Worm (Caenorhabditis elegans): ENCODE results near the gene nspa-10.

DNA sequence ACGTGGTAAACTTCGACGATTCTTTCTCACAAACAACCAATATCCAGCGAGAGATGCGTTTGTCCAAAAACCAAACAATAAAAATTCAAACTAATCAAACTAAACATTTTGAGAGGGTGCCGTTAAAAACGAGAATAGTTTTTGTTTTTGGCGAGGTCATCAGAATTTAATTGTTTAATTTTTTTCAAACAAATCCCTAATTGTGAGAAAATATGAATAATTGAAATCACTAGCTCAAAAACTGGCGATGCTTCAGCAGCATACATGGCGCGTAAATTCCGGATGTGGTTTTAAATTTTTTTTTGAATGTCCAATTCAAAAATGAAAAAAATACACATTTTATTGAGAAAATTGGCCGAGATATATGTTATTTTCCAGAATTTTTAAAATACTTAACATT, 30.8 kb downstream of the nspa-10 start, which contains the start of gene R08A2.1:
- TF ChIP-seq fos-1 (tag; optimal IDR thresholded peaks at IDR 0.05) = no peak
- no peak for TF ChIP-seq daf-12 (tag; optimal IDR thresholded peaks at IDR 0.05)
- no peak for TF ChIP-seq skn-1 (tag; optimal IDR thresholded peaks at IDR 0.05)
- TF ChIP-seq ama-1 (optimal IDR thresholded peaks at IDR 0.05) = no peak
- TF ChIP-seq nhr-77 (tag; optimal IDR thresholded peaks at IDR 0.05) = no peak
- TF ChIP-seq hmg-11 (tag; optimal IDR thresholded peaks at IDR 0.05) = no peak
- no peak for TF ChIP-seq aly-2 (tag; optimal IDR thresholded peaks at IDR 0.05)
- no peak for TF ChIP-seq ceh-82 (tag; optimal IDR thresholded peaks at IDR 0.05)
- TF ChIP-seq mdl-1 (tag; optimal IDR thresholded peaks at IDR 0.05) = no peak
